Worm (Caenorhabditis elegans): ENCODE measurements around the gene jnk-1.

- no peak for TF ChIP-seq ztf-29 (GFP tag; IDR thresholded peaks at IDR 0.05)
- no peak for TF ChIP-seq klf-2 (GFP tag; conservative IDR thresholded peaks at IDR 0.05)
- TF ChIP-seq ref-1 (GFP tag; conservative IDR thresholded peaks at IDR 0.05) = no peak
- TF ChIP-seq tab-1 (GFP tag; IDR thresholded peaks at IDR 0.05) = no peak
- TF ChIP-seq flt-1 (GFP tag; IDR thresholded peaks at IDR 0.05) = no peak
- TF ChIP-seq T22C8.4 (GFP tag; IDR thresholded peaks at IDR 0.05) = no peak
- TF ChIP-seq med-1 (GFP tag; optimal IDR thresholded peaks at IDR 0.05; ENCODE audit: insufficient read depth) = no peak
- no peak for TF ChIP-seq cog-1 (tag; optimal IDR thresholded peaks at IDR 0.05)
- TF ChIP-seq ztf-23 (GFP tag; IDR thresholded peaks at IDR 0.05) = no peak
Measured at ce11 chrIV:6997918-6998317, 40.5 kb downstream of the jnk-1 start.
